In the genomic region with DNA sequence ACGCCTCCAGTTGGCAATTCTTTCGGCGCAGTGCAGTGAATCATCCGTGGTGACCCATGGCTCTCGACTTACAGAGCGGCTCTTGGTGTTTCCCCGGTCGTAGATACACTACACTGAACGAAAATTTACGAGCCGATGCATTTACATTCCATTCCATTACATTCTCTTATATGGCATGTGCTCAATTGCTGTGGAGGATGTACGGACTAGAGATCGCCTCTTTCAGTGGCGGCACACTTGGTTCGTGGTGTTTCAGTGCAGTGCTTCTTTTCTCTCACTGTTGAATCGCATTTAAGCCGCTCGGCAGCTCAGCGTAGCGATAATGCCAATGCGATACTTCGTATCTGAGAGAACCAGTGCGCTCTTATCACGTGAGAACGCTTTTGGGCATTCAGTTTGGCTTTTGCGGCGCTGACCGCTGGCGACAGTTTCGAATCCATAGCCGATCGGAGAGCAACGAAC, we compare ENCODE assay signal across 2 fruit fly cellular contexts.
TF ChIP-seq lines count a peak whose summit lies in the region.

A gene (plus strand): TSS at position 412 of the 462 bp plus-strand sequence.

TF ChIP-seq in whole organism, embryonic, 481 proteins besides CTCF, POLR2A, EP300 and RAD21 (continued from another document and continues in another):
- TF ChIP-seq peb (GFP tag; IDR thresholded peaks at IDR 0.05; lab: Robert Waterston, UW) (no peak), fru (optimal IDR thresholded peaks at IDR 0.05; lab: Kevin White, UChicago) (no peak), lmd (GFP tag; IDR thresholded peaks at IDR 0.05; lab: Robert Waterston, UW) (peak; percentile 37), maf-S (GFP tag; optimal IDR thresholded peaks at IDR 0.05; lab: Kevin White, UChicago) (peak; percentile 35), HLH54F (GFP tag; optimal IDR thresholded peaks at IDR 0.05; lab: Kevin White, UChicago) (peak; percentile 10), Sry-β (GFP tag; optimal IDR thresholded peaks at IDR 0.05; lab: Kevin White, UChicago) (no peak), repo (GFP tag; optimal IDR thresholded peaks at IDR 0.05; lab: Kevin White, UChicago) (no peak), CG3726 (GFP tag; IDR thresholded peaks at IDR 0.05; lab: Robert Waterston, UW) (0 out of 3 replicates have a peak, but pooled peaks have one; percentile 23), CG32532 (GFP tag; IDR thresholded peaks at IDR 0.05; lab: Robert Waterston, UW) (no peak), Nf-YA (GFP tag; IDR thresholded peaks at IDR 0.05; lab: Robert Waterston, UW) (peak; percentile 44; the same call in 1 of the 2 replicates), aop (GFP tag; IDR thresholded peaks at IDR 0.05; lab: Robert Waterston, UW) (peak; percentile 32; the same call in 1 of the 2 replicates), CG4820 (GFP tag; optimal IDR thresholded peaks at IDR 0.05; lab: Kevin White, UChicago) (peak; percentile 24), sob (GFP tag; IDR thresholded peaks at IDR 0.05; lab: Robert Waterston, UW) (peak; percentile 25; the same call in 1 of the 2 replicates), CG5180 (GFP tag; optimal IDR thresholded peaks at IDR 0.05; lab: Kevin White, UChicago) (no peak), Dbx (GFP tag; IDR thresholded peaks at IDR 0.05; lab: Robert Waterston, UW) (no peak), Myb (GFP tag; optimal IDR thresholded peaks at IDR 0.05; lab: Kevin White, UChicago) (peak; percentile 53), CG14860 (GFP tag; IDR thresholded peaks at IDR 0.05; lab: Robert Waterston, UW; ENCODE audit: partially characterized antibody) (no peak), ATbp (GFP tag; optimal IDR thresholded peaks at IDR 0.05; lab: Kevin White, UChicago) (peak; percentile 59), CG11093 (GFP tag; IDR thresholded peaks at IDR 0.05; lab: Robert Waterston, UW) (peak; percentile 13; the same call in 1 of the 3 replicates), lbe (GFP tag; optimal IDR thresholded peaks at IDR 0.05; lab: Kevin White, UChicago) (peak; percentile 44), croc (GFP tag; conservative IDR thresholded peaks at IDR 0.05; lab: Robert Waterston, UW) (no peak), CG4707 (GFP tag; optimal IDR thresholded peaks at IDR 0.05; lab: Kevin White, UChicago) (no peak), Aef1 (GFP tag; IDR thresholded peaks at IDR 0.05; lab: Robert Waterston, UW) (0 out of 3 replicates have a peak, but pooled peaks have one; percentile 32), fd102C (GFP tag; optimal IDR thresholded peaks at IDR 0.05; lab: Kevin White, UChicago) (no peak), Dad (GFP tag; optimal IDR thresholded peaks at IDR 0.05; lab: Kevin White, UChicago) (peak; percentile 35), NfI (GFP tag; optimal IDR thresholded peaks at IDR 0.05; lab: Kevin White, UChicago) (peak; percentile 68), row (GFP tag; IDR thresholded peaks at IDR 0.05; lab: Robert Waterston, UW) (peak; percentile 86), CkIIα-i1 (GFP tag; IDR thresholded peaks at IDR 0.05; lab: Robert Waterston, UW) (no peak), Ets65A (GFP tag; lab: Kevin White, UChicago) (peak; percentile 95), scrt (GFP tag; optimal IDR thresholded peaks at IDR 0.05; lab: Kevin White, UChicago) (no peak), odd (GFP tag; optimal IDR thresholded peaks at IDR 0.05; lab: Kevin White, UChicago) (no peak), Dip3 (GFP tag; optimal IDR thresholded peaks at IDR 0.05; lab: Kevin White, UChicago) (peak; percentile 4), sqz (GFP tag; optimal IDR thresholded peaks at IDR 0.05; lab: Kevin White, UChicago) (no peak), so (GFP tag; IDR thresholded peaks at IDR 0.05; lab: Robert Waterston, UW) (0 out of 3 replicates have a peak, but pooled peaks have one; percentile 31), Optix (GFP tag; IDR thresholded peaks at IDR 0.05; lab: Robert Waterston, UW) (peak; percentile 63; the same call in 2 of the 3 replicates), trem (tag; optimal IDR thresholded peaks at IDR 0.05; lab: Kevin White, UChicago) (no peak), lilli (GFP tag; optimal IDR thresholded peaks at IDR 0.05; lab: Kevin White, UChicago) (peak; percentile 26), Blimp-1 (GFP tag; optimal IDR thresholded peaks at IDR 0.05; lab: Kevin White, UChicago) (peak; percentile 42), CG34376 (GFP tag; optimal IDR thresholded peaks at IDR 0.05; lab: Kevin White, UChicago) (no peak), CG10543 (GFP tag; optimal IDR thresholded peaks at IDR 0.05; lab: Kevin White, UChicago) (peak; percentile 38), CG16815 (GFP tag; optimal IDR thresholded peaks at IDR 0.05; lab: Kevin White, UChicago) (peak; percentile 27), Deaf1 (tag; optimal IDR thresholded peaks at IDR 0.05; lab: Kevin White, UChicago) (peak; percentile 56), Lim3 (GFP tag; IDR thresholded peaks at IDR 0.05; lab: Robert Waterston, UW) (no peak), nom (GFP tag; optimal IDR thresholded peaks at IDR 0.05; lab: Kevin White, UChicago) (peak; percentile 12), dimm (GFP tag; IDR thresholded peaks at IDR 0.05; lab: Robert Waterston, UW) (no peak), Side (GFP tag; optimal IDR thresholded peaks at IDR 0.05; lab: Kevin White, UChicago) (no peak), vvl (GFP tag; IDR thresholded peaks at IDR 0.05; lab: Robert Waterston, UW) (peak; percentile 41; the same call in 1 of the 2 replicates), eyg (GFP tag; optimal IDR thresholded peaks at IDR 0.05; lab: Kevin White, UChicago) (no peak), zfh1 (GFP tag; IDR thresholded peaks at IDR 0.05; lab: Robert Waterston, UW) (peak; percentile 58; the same call in 2 of the 3 replicates), CG10274 (GFP tag; optimal IDR thresholded peaks at IDR 0.05; lab: Kevin White, UChicago) (no peak), dm (GFP tag; optimal IDR thresholded peaks at IDR 0.05; lab: Kevin White, UChicago) (peak; percentile 48), CG2875 (GFP tag; optimal IDR thresholded peaks at IDR 0.05; lab: Kevin White, UChicago) (peak; percentile 43), dmrt99B (tag; optimal IDR thresholded peaks at IDR 0.05; lab: Kevin White, UChicago) (peak; percentile 56), CG4730 (GFP tag; IDR thresholded peaks at IDR 0.05; lab: Robert Waterston, UW) (peak; percentile 31; the same call in 1 of the 2 replicates), cg (GFP tag; optimal IDR thresholded peaks at IDR 0.05; lab: Kevin White, UChicago) (no peak), CG30403 (GFP tag; optimal IDR thresholded peaks at IDR 0.05; lab: Kevin White, UChicago) (peak; percentile 47), CG4424 (GFP tag; optimal IDR thresholded peaks at IDR 0.05; lab: Kevin White, UChicago) (no peak), Meics (GFP tag; optimal IDR thresholded peaks at IDR 0.05; lab: Kevin White, UChicago) (peak; percentile 23), B-H2 (GFP tag; optimal IDR thresholded peaks at IDR 0.05; lab: Kevin White, UChicago) (no peak), hkb (optimal IDR thresholded peaks at IDR 0.05; lab: Kevin White, UChicago) (no peak), hkb (GFP tag; IDR thresholded peaks at IDR 0.05; lab: Robert Waterston, UW) (peak; percentile 55), shn (GFP tag; optimal IDR thresholded peaks at IDR 0.05; lab: Kevin White, UChicago) (peak; percentile 65)

TF ChIP-seq in whole organism, prepupa, 60 proteins besides CTCF, POLR2A, EP300 and RAD21 (continued from another document):
- peak; percentile 86 for TF ChIP-seq esn (GFP tag; optimal IDR thresholded peaks at IDR 0.05; lab: Kevin White, UChicago)
- TF ChIP-seq cyc (GFP tag; optimal IDR thresholded peaks at IDR 0.05; lab: Kevin White, UChicago): peak; percentile 72
- TF ChIP-seq fd59A (GFP tag; optimal IDR thresholded peaks at IDR 0.05; lab: Kevin White, UChicago): peak; percentile 63
- TF ChIP-seq Sox15 (GFP tag; optimal IDR thresholded peaks at IDR 0.05; lab: Kevin White, UChicago): peak; percentile 64
- peak; percentile 61 for TF ChIP-seq CG3032 (tag; optimal IDR thresholded peaks at IDR 0.05; lab: Kevin White, UChicago)
- peak; percentile 65 for TF ChIP-seq CG15336 (GFP tag; IDR thresholded peaks at IDR 0.05; lab: Robert Waterston, UW)
- TF ChIP-seq CG7368 (GFP tag; optimal IDR thresholded peaks at IDR 0.05; lab: Kevin White, UChicago): peak; percentile 58
- peak; percentile 73 for TF ChIP-seq CG34406 (GFP tag; optimal IDR thresholded peaks at IDR 0.05; lab: Kevin White, UChicago)
- TF ChIP-seq pdm3 (GFP tag; optimal IDR thresholded peaks at IDR 0.05; lab: Kevin White, UChicago): peak; percentile 85
- TF ChIP-seq vri (GFP tag; optimal IDR thresholded peaks at IDR 0.05; lab: Kevin White, UChicago): peak; percentile 60
- 0 out of 2 replicates have a peak, but pooled peaks have one; percentile 26 for TF ChIP-seq CG11294 (GFP tag; IDR thresholded peaks at IDR 0.05; lab: Robert Waterston, UW)
